Fruit fly (Drosophila melanogaster): Measurements from ENCODE around the gene mnd.

DNA sequence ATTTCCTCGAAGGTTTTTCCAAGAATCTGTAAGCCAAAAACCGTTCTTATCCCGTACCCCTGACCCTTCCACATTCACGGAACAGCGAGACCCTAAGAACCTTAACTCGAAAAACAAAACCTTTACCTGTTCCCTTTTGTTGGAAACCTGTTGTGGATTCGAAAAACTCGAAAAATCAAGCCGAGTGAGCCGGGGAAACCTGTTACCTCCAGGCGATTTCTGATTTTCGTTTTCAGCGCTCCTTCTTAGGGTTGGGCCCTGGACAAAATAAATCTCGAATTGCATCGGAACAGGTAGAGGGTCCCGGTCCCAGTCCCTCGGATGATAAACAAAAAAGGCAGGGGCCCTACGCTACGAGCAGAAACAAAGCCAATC lies 11.7 kb upstream of the mnd start:
- TF ChIP-seq usp (GFP tag; optimal IDR thresholded peaks at IDR 0.05) (no peak), CG8478 (optimal IDR thresholded peaks at IDR 0.05) (no peak)

Measured in whole organism.